Fruit fly (Drosophila melanogaster): ENCODE data around the gene Octalpha2R.
A peak's percentile ranks its signal among the peaks of the same experiment; 100 is the strongest.

Gene Octalpha2R

dm6 chr3R:18758548-18759257 is 90.3 kb downstream of the Octalpha2R start, which contains the start of gene Epg5 (continued):
- TF ChIP-seq pzg (GFP tag; optimal IDR thresholded peaks at IDR 0.05) (peak; percentile 85), Gug (GFP tag; IDR thresholded peaks at IDR 0.05) (peak; percentile 83; the same call in 3 of the 4 replicates), gsb (GFP tag; IDR thresholded peaks at IDR 0.05) (peak; percentile 22; the same call in 1 of the 2 replicates), Myb (GFP tag; optimal IDR thresholded peaks at IDR 0.05) (peak; percentile 73), Hr3 (GFP tag; optimal IDR thresholded peaks at IDR 0.05) (peak; percentile 66), CG17802 (tag; optimal IDR thresholded peaks at IDR 0.05) (no peak), Sry-δ (GFP tag; optimal IDR thresholded peaks at IDR 0.05) (peak; percentile 92), ATbp (GFP tag; optimal IDR thresholded peaks at IDR 0.05) (no peak), twi (tag; optimal IDR thresholded peaks at IDR 0.05) (no peak), btn (GFP tag; optimal IDR thresholded peaks at IDR 0.05) (peak; percentile 29), da (GFP tag; optimal IDR thresholded peaks at IDR 0.05) (no peak), lov (optimal IDR thresholded peaks at IDR 0.05) (no peak), lov (GFP tag; IDR thresholded peaks at IDR 0.05) (no peak), CG4820 (GFP tag; optimal IDR thresholded peaks at IDR 0.05) (peak; percentile 54), cwo (GFP tag; optimal IDR thresholded peaks at IDR 0.05) (no peak), CG14667 (GFP tag; IDR thresholded peaks at IDR 0.05) (peak; percentile 38), CG7372 (GFP tag; IDR thresholded peaks at IDR 0.05) (peak; percentile 71), Hand (GFP tag; optimal IDR thresholded peaks at IDR 0.05) (no peak), CTCF (GFP tag; optimal IDR thresholded peaks at IDR 0.05) (no peak), Doc3 (GFP tag; IDR thresholded peaks at IDR 0.05; ENCODE audit: partially characterized antibody) (peak; percentile 99), bigmax (GFP tag; optimal IDR thresholded peaks at IDR 0.05) (no peak), ftz-f1 (GFP tag; optimal IDR thresholded peaks at IDR 0.05) (peak; percentile 42), CG10654 (GFP tag; optimal IDR thresholded peaks at IDR 0.05) (peak; percentile 58), CG17359 (tag; optimal IDR thresholded peaks at IDR 0.05) (no peak), CG12391 (tag; optimal IDR thresholded peaks at IDR 0.05) (no peak), crp (GFP tag; optimal IDR thresholded peaks at IDR 0.05) (peak; percentile 12 to 85), CG7271 (tag; optimal IDR thresholded peaks at IDR 0.05) (no peak), Nf-YB (GFP tag; optimal IDR thresholded peaks at IDR 0.05) (no peak), CG14860 (GFP tag; IDR thresholded peaks at IDR 0.05; ENCODE audit: partially characterized antibody) (peak; percentile 98), CG2889 (GFP tag; IDR thresholded peaks at IDR 0.05) (0 out of 3 replicates have a peak, but pooled peaks have one; percentile 18), CG8359 (GFP tag; optimal IDR thresholded peaks at IDR 0.05; ENCODE audit: borderline replicate concordance) (no peak), CG13424 (tag; optimal IDR thresholded peaks at IDR 0.05) (peak; percentile 70), ranshi (GFP tag; IDR thresholded peaks at IDR 0.05) (peak; percentile 68; the same call in 1 of the 2 replicates), zf30C (GFP tag; optimal IDR thresholded peaks at IDR 0.05) (no peak), Bdp1 (GFP tag; optimal IDR thresholded peaks at IDR 0.05) (peak; percentile 57), CG8924 (tag; optimal IDR thresholded peaks at IDR 0.05) (no peak), abd-A (tag; optimal IDR thresholded peaks at IDR 0.05) (no peak), hth (optimal IDR thresholded peaks at IDR 0.05) (no peak), scrt (GFP tag; optimal IDR thresholded peaks at IDR 0.05) (peak; percentile 65), CG34422 (GFP tag; IDR thresholded peaks at IDR 0.05) (peak; percentile 83; the same call in 2 of the 3 replicates), bcd (GFP tag; optimal IDR thresholded peaks at IDR 0.05) (no peak), CG7928 (GFP tag; optimal IDR thresholded peaks at IDR 0.05) (peak; percentile 93), klu (GFP tag; IDR thresholded peaks at IDR 0.05) (peak; percentile 70; the same call in 1 of the 2 replicates), Dip3 (GFP tag; optimal IDR thresholded peaks at IDR 0.05) (peak; percentile 78), pan (optimal IDR thresholded peaks at IDR 0.05) (no peak), pan (GFP tag; optimal IDR thresholded peaks at IDR 0.05 in 1 of 2, IDR thresholded peaks at IDR 0.05 in 1 of 2) (peak in 1 of 2 experiments; percentile 56), trh (GFP tag; optimal IDR thresholded peaks at IDR 0.05) (peak; percentile 58), Usf (GFP tag; optimal IDR thresholded peaks at IDR 0.05) (no peak), wdn (GFP tag; IDR thresholded peaks at IDR 0.05) (peak; percentile 54; the same call in 1 of the 2 replicates), gro (GFP tag; optimal IDR thresholded peaks at IDR 0.05) (no peak)

Data from whole organism, embryonic.